Fruit fly (Drosophila melanogaster) whole organism, embryonic: ENCODE measurements around the gene CG8066.

ENCODE experiments used
- Asciz ChIP-seq: fragments of 200-800 bp; sonication (Bioruptor generic); optimal IDR thresholded peaks from 2 replicates; lab custom pipeline; 2017; ENCODE audit warnings: missing biosample characterization, mild to moderate bottlenecking, missing genetic modification characterization, missing genetic modification reagents
- Atf3 ChIP-seq: fragments of 200-800 bp; sonication (Bioruptor generic); optimal IDR thresholded peaks from 3 replicates; lab custom pipeline; 2016; ENCODE audit warnings: missing biosample characterization, missing genetic modification characterization
- CG10321 ChIP-seq: fragments of 200-800 bp; sonication (Bioruptor generic); IDR thresholded peaks from 2 replicates; pipeline ENCODE4 v1.3.6; 2022; ENCODE audit warnings: missing biosample characterization, missing genetic modification characterization
- CG10654 ChIP-seq: fragments of 200-800 bp; sonication (Bioruptor generic); optimal IDR thresholded peaks from 2 replicates; lab custom pipeline; 2016; ENCODE audit warnings: missing biosample characterization, missing genetic modification characterization
- CG11723 ChIP-seq: fragments of 200-800 bp; sonication (Bioruptor generic); optimal IDR thresholded peaks from 2 replicates; lab custom pipeline; 2017; ENCODE audit warnings: missing biosample characterization, mild to moderate bottlenecking, missing genetic modification characterization
- CG12299 ChIP-seq: fragments of 200-800 bp; sonication (Bioruptor generic); optimal IDR thresholded peaks from 2 replicates; lab custom pipeline; 2018; ENCODE audit warnings: missing biosample characterization, mild to moderate bottlenecking, missing genetic modification characterization
- CG1233 ChIP-seq: fragments of 200-800 bp; sonication (Bioruptor generic); optimal IDR thresholded peaks from 4 replicates; lab custom pipeline; 2018; ENCODE audit warnings: missing biosample characterization, mild to moderate bottlenecking, missing genetic modification characterization
- CG12942 ChIP-seq: fragments of 200-800 bp; sonication (Bioruptor generic); optimal IDR thresholded peaks from 3 replicates; lab custom pipeline; 2016; ENCODE audit warnings: missing biosample characterization, missing genetic modification characterization
- CG13894 ChIP-seq: fragments of 200-800 bp; sonication (Bioruptor generic); optimal IDR thresholded peaks from 3 replicates; lab custom pipeline; 2018; ENCODE audit warnings: missing biosample characterization, mild to moderate bottlenecking, missing genetic modification characterization, moderate library complexity
- CG18476 ChIP-seq: fragments of 200-800 bp; sonication (Bioruptor generic); optimal IDR thresholded peaks from 2 replicates; lab custom pipeline; 2016; ENCODE audit warnings: missing biosample characterization, mild to moderate bottlenecking, missing genetic modification characterization
- CG2116 ChIP-seq: fragments of 200-800 bp; sonication (Bioruptor generic); optimal IDR thresholded peaks from 3 replicates; lab custom pipeline; 2018; ENCODE audit warnings: missing biosample characterization, mild to moderate bottlenecking, missing genetic modification characterization
- CG2120 ChIP-seq: fragments of 200-800 bp; sonication (Bioruptor generic); optimal IDR thresholded peaks from 3 replicates; lab custom pipeline; 2016; ENCODE audit warnings: missing biosample characterization, missing genetic modification characterization
- CG2678 ChIP-seq: fragments of 200-800 bp; sonication (Bioruptor generic); optimal IDR thresholded peaks from 3 replicates; lab custom pipeline; 2019; ENCODE audit warnings: missing biosample characterization, mild to moderate bottlenecking, missing genetic modification characterization, moderate library complexity
- CG2875 ChIP-seq: fragments of 200-800 bp; sonication (Bioruptor generic); optimal IDR thresholded peaks from 2 replicates; lab custom pipeline; 2017; ENCODE audit warnings: missing biosample characterization, mild to moderate bottlenecking, missing genetic modification characterization, missing genetic modification reagents
- CG32532 ChIP-seq: fragments of 200-800 bp; sonication (Bioruptor generic); IDR thresholded peaks from 2 replicates; pipeline ENCODE4 v1.3.6; 2022; ENCODE audit warnings: missing biosample characterization, missing genetic modification characterization
- CG4820 ChIP-seq: fragments of 200-800 bp; sonication (Bioruptor generic); optimal IDR thresholded peaks from 3 replicates; lab custom pipeline; 2016; ENCODE audit warnings: missing biosample characterization, missing genetic modification characterization
- CG6254 ChIP-seq: fragments of 200-800 bp; sonication (Bioruptor generic); optimal IDR thresholded peaks from 3 replicates; lab custom pipeline; 2017; ENCODE audit warnings: mild to moderate bottlenecking, missing biosample characterization, missing genetic modification reagents, missing genetic modification characterization
- CG7357 ChIP-seq: fragments of 200-800 bp; sonication (Bioruptor generic); IDR thresholded peaks from 3 replicates; pipeline ENCODE4 v1.3.6; 2022; ENCODE audit warnings: missing biosample characterization, missing genetic modification characterization
- CG8478 ChIP-seq: fragments of >200 bp; optimal IDR thresholded peaks from 2 replicates; lab custom pipeline; 2018
- CG8944 ChIP-seq: fragments of 200-800 bp; sonication (Bioruptor generic); optimal IDR thresholded peaks from 3 replicates; lab custom pipeline; 2016; ENCODE audit warnings: missing biosample characterization, missing genetic modification characterization
- CG9215 ChIP-seq: fragments of 200-800 bp; sonication (Bioruptor generic); IDR thresholded peaks from 2 replicates; pipeline ENCODE4 v1.3.6; 2022; ENCODE audit warnings: missing biosample characterization, missing genetic modification characterization
- CHES-1-like ChIP-seq: fragments of 200-800 bp; sonication (Bioruptor generic); optimal IDR thresholded peaks from 2 replicates; lab custom pipeline; 2016; ENCODE audit warnings: missing biosample characterization, missing genetic modification characterization
- Chrac-16 ChIP-seq: fragments of 200-800 bp; sonication (Bioruptor generic); optimal IDR thresholded peaks from 3 replicates; lab custom pipeline; 2016; ENCODE audit warnings: missing biosample characterization, missing genetic modification characterization
- D ChIP-seq, 2 experiments: fragments of 200-800 bp in 1 of 2; fragments of >200 bp in 1 of 2; sonication (Bioruptor generic) in 1 of 2; optimal IDR thresholded peaks; 2 replicates in 1 of 2; 3 replicates in 1 of 2; lab custom pipeline; 2017; ENCODE audit warnings: mild to moderate bottlenecking in 1 of 2, missing biosample characterization in 1 of 2, missing genetic modification characterization in 1 of 2, missing genetic modification reagents in 1 of 2
- E2f2 ChIP-seq: fragments of 200-800 bp; sonication (Bioruptor generic); IDR thresholded peaks from 2 replicates; pipeline ENCODE4 v1.3.6; 2022; ENCODE audit warnings: missing biosample characterization, missing genetic modification characterization
- Fer1 ChIP-seq: fragments of 200-800 bp; sonication (Bioruptor generic); optimal IDR thresholded peaks from 2 replicates; lab custom pipeline; 2017; ENCODE audit warnings: missing biosample characterization, mild to moderate bottlenecking, missing genetic modification characterization
- Gug ChIP-seq: fragments of 200-800 bp; sonication (Bioruptor generic); IDR thresholded peaks from 4 replicates; pipeline ENCODE4 v1.3.6; 2022; ENCODE audit warnings: missing biosample characterization, missing genetic modification characterization
- HmgD ChIP-seq: fragments of 200-800 bp; sonication (Bioruptor generic); optimal IDR thresholded peaks from 3 replicates; lab custom pipeline; 2016; ENCODE audit warnings: missing biosample characterization, missing genetic modification characterization
- Lhr ChIP-seq: fragments of 200-800 bp; sonication (Bioruptor generic); optimal IDR thresholded peaks from 3 replicates; lab custom pipeline; 2017; ENCODE audit warnings: mild to moderate bottlenecking, missing biosample characterization, missing genetic modification reagents, missing genetic modification characterization
- MTF-1 ChIP-seq: fragments of 200-800 bp; sonication (Bioruptor generic); optimal IDR thresholded peaks from 2 replicates; lab custom pipeline; 2018; ENCODE audit warnings: missing biosample characterization, mild to moderate bottlenecking, missing genetic modification characterization, borderline replicate concordance
- Max ChIP-seq: fragments of 200-800 bp; sonication (Bioruptor generic); optimal IDR thresholded peaks from 2 replicates; lab custom pipeline; 2016; ENCODE audit warnings: missing biosample characterization, mild to moderate bottlenecking, missing genetic modification characterization
- abd-A ChIP-seq: fragments of 200-800 bp; sonication (Bioruptor generic); optimal IDR thresholded peaks from 3 replicates; lab custom pipeline; 2019; ENCODE audit warnings: missing biosample characterization, mild to moderate bottlenecking, missing genetic modification characterization, moderate library complexity
- ap ChIP-seq: fragments of 200-800 bp; sonication (Bioruptor generic); IDR thresholded peaks from 2 replicates; pipeline ENCODE4 v1.3.6; 2022; ENCODE audit warnings: missing biosample characterization, missing genetic modification characterization
- dan ChIP-seq: fragments of 200-800 bp; sonication (Bioruptor generic); IDR thresholded peaks from 2 replicates; pipeline ENCODE4 v1.3.6; 2022; ENCODE audit warnings: missing biosample characterization, missing genetic modification characterization
- danr ChIP-seq: fragments of 200-800 bp; sonication (Bioruptor generic); IDR thresholded peaks from 2 replicates; pipeline ENCODE4 v1.3.6; 2022; ENCODE audit warnings: missing biosample characterization, missing genetic modification characterization
- dmrt99B ChIP-seq: fragments of 200-800 bp; sonication (Bioruptor generic); optimal IDR thresholded peaks from 2 replicates; lab custom pipeline; 2018; ENCODE audit warnings: missing biosample characterization, mild to moderate bottlenecking, missing genetic modification characterization, moderate library complexity
- gsb ChIP-seq: fragments of 200-800 bp; sonication (Bioruptor generic); IDR thresholded peaks from 2 replicates; pipeline ENCODE4 v1.3.6; 2022; ENCODE audit warnings: missing biosample characterization, missing genetic modification characterization
- hb ChIP-seq: fragments of 200-800 bp; sonication (Bioruptor generic); IDR thresholded peaks from 3 replicates; pipeline ENCODE4 v1.3.6; 2022; ENCODE audit warnings: missing biosample characterization, missing genetic modification characterization; ENCODE audit not compliant: partially characterized antibody
- jing ChIP-seq: fragments of 200-800 bp; sonication (Bioruptor generic); optimal IDR thresholded peaks from 2 replicates; lab custom pipeline; 2018; ENCODE audit warnings: missing biosample characterization, mild to moderate bottlenecking, missing genetic modification characterization
- mld ChIP-seq: fragments of 200-800 bp; sonication (Bioruptor generic); IDR thresholded peaks from 3 replicates; pipeline ENCODE4 v1.3.6; 2022; ENCODE audit warnings: missing biosample characterization, missing genetic modification characterization; ENCODE audit not compliant: partially characterized antibody
- pita ChIP-seq: fragments of 200-800 bp; sonication (Bioruptor generic); optimal IDR thresholded peaks from 2 replicates; lab custom pipeline; 2017; ENCODE audit warnings: missing biosample characterization, mild to moderate bottlenecking, missing genetic modification characterization
- psq ChIP-seq: fragments of 200-800 bp; sonication (Bioruptor generic); optimal IDR thresholded peaks from 2 replicates; lab custom pipeline; 2017; ENCODE audit warnings: missing biosample characterization, missing genetic modification characterization
- row ChIP-seq: fragments of 200-800 bp; sonication (Bioruptor generic); IDR thresholded peaks from 3 replicates; pipeline ENCODE4 v1.3.6; 2022; ENCODE audit warnings: missing biosample characterization, missing genetic modification characterization
- run ChIP-seq: fragments of 200-800 bp; sonication (Bioruptor generic); optimal IDR thresholded peaks from 3 replicates; lab custom pipeline; 2018; ENCODE audit warnings: missing biosample characterization, mild to moderate bottlenecking, missing genetic modification characterization
- sna ChIP-seq: fragments of 200-800 bp; sonication (Bioruptor generic); IDR thresholded peaks from 2 replicates; pipeline ENCODE4 v1.3.6; 2022; ENCODE audit warnings: missing biosample characterization, missing genetic modification characterization; ENCODE audit not compliant: partially characterized antibody
- ssp ChIP-seq: fragments of 200-800 bp; sonication (Bioruptor generic); IDR thresholded peaks from 2 replicates; pipeline ENCODE4 v1.3.6; 2022; ENCODE audit warnings: missing biosample characterization, missing genetic modification characterization
- twi ChIP-seq: fragments of 200-800 bp; optimal IDR thresholded peaks from 2 replicates; lab custom pipeline; 2019; ENCODE audit warnings: missing biosample characterization, mild to moderate bottlenecking, missing genetic modification characterization, moderate library complexity
- tx ChIP-seq: fragments of 200-800 bp; sonication (Bioruptor generic); optimal IDR thresholded peaks from 2 replicates; lab custom pipeline; 2016; ENCODE audit warnings: missing biosample characterization, missing genetic modification characterization
- unc-4 ChIP-seq: fragments of 200-800 bp; sonication (Bioruptor generic); IDR thresholded peaks from 2 replicates; pipeline ENCODE4 v1.3.6; 2022; ENCODE audit warnings: missing biosample characterization, missing genetic modification characterization; ENCODE audit not compliant: partially characterized antibody

Gene CG8066

DNA sequence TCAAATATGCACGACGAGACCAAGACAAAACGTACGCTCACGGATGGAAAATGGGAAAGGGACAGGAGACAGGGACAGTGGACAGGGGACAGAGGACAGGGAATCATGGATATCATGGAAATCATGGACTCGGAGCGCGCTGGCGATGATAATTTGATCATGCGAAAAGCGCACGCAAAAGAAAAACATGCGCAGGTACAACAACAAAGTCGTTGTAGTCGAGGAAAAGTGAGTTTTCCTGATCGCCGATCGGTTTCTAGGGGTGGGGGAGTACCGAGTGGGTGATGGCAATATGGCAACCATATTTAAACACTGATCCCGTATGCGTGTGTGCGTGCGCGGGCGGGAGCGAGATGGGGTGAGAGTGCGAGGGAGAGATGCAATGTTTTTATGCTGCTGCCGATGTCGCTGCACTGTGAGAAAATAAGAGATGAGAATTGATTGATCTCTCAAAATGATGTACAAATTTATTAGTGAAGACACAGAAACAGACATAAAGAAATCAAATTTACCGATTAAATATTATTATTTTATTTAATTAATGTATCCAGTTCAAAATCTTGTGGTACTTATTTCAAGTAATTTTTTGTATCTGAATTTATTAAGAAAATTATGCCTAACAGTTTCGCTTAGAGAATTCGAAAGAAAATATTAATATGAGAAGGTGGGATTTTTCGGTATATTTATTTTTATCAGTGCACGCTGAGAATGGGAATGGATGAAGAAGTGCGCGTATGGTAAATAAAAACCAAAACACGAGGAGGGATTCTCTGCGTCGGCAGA, 22.3 kb upstream of the CG8066 start (continued):
- peak; percentile 87 for TF ChIP-seq CG2678
- no peak for TF ChIP-seq HmgD
- no peak for TF ChIP-seq CG10321 (GFP tag; lab: Robert Waterston, UW)
- TF ChIP-seq mld (GFP tag; lab: Robert Waterston, UW), result no peak
- TF ChIP-seq Asciz (GFP tag; lab: Kevin White, UChicago), result peak; percentile 88
- no peak for TF ChIP-seq Atf3 (GFP tag; lab: Kevin White, UChicago)
- no peak for TF ChIP-seq CG8478
- TF ChIP-seq CG8944 (GFP tag; lab: Kevin White, UChicago), result no peak
- TF ChIP-seq CG32532 (GFP tag; lab: Robert Waterston, UW), result no peak
- TF ChIP-seq ssp, result peak; percentile 73
- no peak for TF ChIP-seq CG2120
- peak; percentile 82 for TF ChIP-seq row (GFP tag; lab: Robert Waterston, UW)
- peak; percentile 76 for TF ChIP-seq psq (GFP tag; lab: Kevin White, UChicago)
- TF ChIP-seq ap (GFP tag; lab: Robert Waterston, UW), result peak; percentile 55
- TF ChIP-seq twi (tag; lab: Kevin White, UChicago), result peak; percentile 98
- TF ChIP-seq D (optimal IDR thresholded peaks at IDR 0.05; lab: Kevin White, UChicago), result no peak
- peak; percentile 96 for TF ChIP-seq D (GFP tag; optimal IDR thresholded peaks at IDR 0.05; lab: Kevin White, UChicago)
- peak; percentile 85 for TF ChIP-seq CG2875 (GFP tag; lab: Kevin White, UChicago)
- peak; percentile 55 for TF ChIP-seq CG12299 (tag; lab: Kevin White, UChicago)
- no peak for TF ChIP-seq hb (GFP tag; lab: Robert Waterston, UW)
- TF ChIP-seq CG13894 (tag; lab: Kevin White, UChicago), result no peak
- peak; percentile 73 for TF ChIP-seq dan (GFP tag; lab: Robert Waterston, UW)
- no peak for TF ChIP-seq abd-A (tag; lab: Kevin White, UChicago)
- TF ChIP-seq Max (GFP tag; lab: Kevin White, UChicago), result peak; percentile 73
- peak; percentile 44; the same call in 1 of the 4 replicates for TF ChIP-seq Gug
- TF ChIP-seq CG10654 (GFP tag; lab: Kevin White, UChicago), result peak; percentile 63
- no peak for TF ChIP-seq sna (GFP tag; lab: Robert Waterston, UW)
- TF ChIP-seq CG1233 (GFP tag; lab: Kevin White, UChicago), result peak; percentile 83
- no peak for TF ChIP-seq tx (GFP tag; lab: Kevin White, UChicago)
- peak; percentile 69 for TF ChIP-seq run (tag; lab: Kevin White, UChicago)
- no peak for TF ChIP-seq unc-4 (GFP tag; lab: Robert Waterston, UW)
- TF ChIP-seq dmrt99B (tag; lab: Kevin White, UChicago), result peak; percentile 85
- TF ChIP-seq danr, result peak; percentile 60; the same call in 1 of the 2 replicates
- TF ChIP-seq CG7357 (GFP tag; lab: Robert Waterston, UW), result peak; percentile 67; the same call in 1 of the 3 replicates
- no peak for TF ChIP-seq gsb (GFP tag; lab: Robert Waterston, UW)
- TF ChIP-seq Chrac-16 (GFP tag; lab: Kevin White, UChicago), result peak; percentile 86
- TF ChIP-seq CG12942 (GFP tag; lab: Kevin White, UChicago), result peak; percentile 76
- TF ChIP-seq Fer1 (GFP tag; lab: Kevin White, UChicago), result no peak
- TF ChIP-seq jing (GFP tag; lab: Kevin White, UChicago), result peak; percentile 57
- TF ChIP-seq CG9215, result peak; percentile 59
- TF ChIP-seq E2f2 (GFP tag; lab: Robert Waterston, UW), result no peak; the same call in 1 of the 2 replicates
- TF ChIP-seq CG18476 (GFP tag; lab: Kevin White, UChicago), result peak; percentile 61
- TF ChIP-seq CHES-1-like (GFP tag; lab: Kevin White, UChicago), result no peak
- TF ChIP-seq Lhr, result peak; percentile 75
- peak; percentile 37 for TF ChIP-seq MTF-1 (GFP tag; lab: Kevin White, UChicago)
- peak; percentile 78 for TF ChIP-seq CG11723
- TF ChIP-seq CG4820 (GFP tag; lab: Kevin White, UChicago), result peak; percentile 85
- peak; percentile 93 for TF ChIP-seq CG6254
- TF ChIP-seq CG2116, result peak; percentile 62
- TF ChIP-seq pita (GFP tag; lab: Kevin White, UChicago), result no peak
